Worm (Caenorhabditis elegans): ENCODE data around the gene F49C12.6.

- TF ChIP-seq him-1 (tag; optimal IDR thresholded peaks at IDR 0.05), result no peak
- TF ChIP-seq dao-5 (tag; optimal IDR thresholded peaks at IDR 0.05), result no peak
These were observed 10.2 kb upstream of the F49C12.6 start, which contains the start of the genes F49C12.11 and nemt-1 for ce11 chrIV:9319080-9319479.
